Worm (Caenorhabditis elegans) whole organism, late embryonic: ENCODE results near the gene srgp-1.

Experiments
- F13H6.1 ChIP-seq: sonication (generic microtip); optimal IDR thresholded peaks from 2 replicates; lab custom pipeline; 2016; ENCODE audit warnings: missing genetic modification characterization, missing compliant biosample characterization
- ceh-2 ChIP-seq: sonication (generic microtip); optimal IDR thresholded peaks from 2 replicates; lab custom pipeline; 2016; ENCODE audit warnings: missing genotype, missing genetic modification characterization, missing compliant biosample characterization
- ceh-9 ChIP-seq: sonication (generic microtip); optimal IDR thresholded peaks from 2 replicates; lab custom pipeline; 2016; ENCODE audit warnings: mild to moderate bottlenecking, missing genetic modification characterization, inconsistent platforms, missing compliant biosample characterization
- nfya-1 ChIP-seq: sonication (generic microtip); optimal IDR thresholded peaks from 2 replicates; lab custom pipeline; 2017; ENCODE audit warnings: missing genetic modification characterization, mild to moderate bottlenecking, missing compliant biosample characterization, antibody characterized with exemption, moderate library complexity
- npax-4 ChIP-seq: sonication (generic microtip); optimal IDR thresholded peaks from 2 replicates; lab custom pipeline; 2016; ENCODE audit warnings: missing genetic modification characterization, missing compliant biosample characterization

ce11 chrIV:11563090-11563489 lies 7.2 kb upstream of the srgp-1 start:
- no peak for TF ChIP-seq npax-4
- TF ChIP-seq ceh-9, result no peak
- no peak for TF ChIP-seq nfya-1 (tag; lab: Kevin White, UChicago)
- TF ChIP-seq ceh-2, result no peak
- TF ChIP-seq F13H6.1, result no peak
